Fruit fly (Drosophila melanogaster) whole organism, embryonic: Measurements from ENCODE around the gene CG18622.

Experiments
- Aef1 ChIP-seq: fragments of 200-800 bp; sonication (Bioruptor generic); IDR thresholded peaks from 3 replicates; pipeline ENCODE4 v1.3.6; 2022; ENCODE audit warnings: missing biosample characterization, missing genetic modification characterization
- Atf-2 ChIP-seq: fragments of 200-800 bp; sonication (Bioruptor generic); optimal IDR thresholded peaks from 2 replicates; lab custom pipeline; 2016; ENCODE audit warnings: missing biosample characterization, missing genetic modification characterization
- Awh ChIP-seq: fragments of 200-800 bp; sonication (Bioruptor generic); IDR thresholded peaks from 2 replicates; pipeline ENCODE4, ENCODE4 v1.3.6; 2022; ENCODE audit warnings: missing biosample characterization, missing genetic modification characterization
- CG10267 ChIP-seq: fragments of 200-800 bp; sonication (Bioruptor generic); optimal IDR thresholded peaks from 2 replicates; lab custom pipeline; 2018; ENCODE audit warnings: missing biosample characterization, mild to moderate bottlenecking, missing genetic modification characterization, moderate library complexity
- CG10366 ChIP-seq: fragments of 200-800 bp; sonication (Bioruptor generic); IDR thresholded peaks from 2 replicates; pipeline ENCODE4 v1.3.6; 2022; ENCODE audit warnings: missing biosample characterization, missing genetic modification characterization
- CG10565 ChIP-seq: fragments of 200-800 bp; sonication (Bioruptor generic); optimal IDR thresholded peaks from 3 replicates; lab custom pipeline; 2016; ENCODE audit warnings: missing biosample characterization, mild to moderate bottlenecking, missing genetic modification characterization
- CG11398 ChIP-seq: fragments of 200-800 bp; sonication (Bioruptor generic); optimal IDR thresholded peaks from 2 replicates; lab custom pipeline; 2016; ENCODE audit warnings: missing biosample characterization, missing genetic modification characterization
- CG11723 ChIP-seq: fragments of 200-800 bp; sonication (Bioruptor generic); optimal IDR thresholded peaks from 2 replicates; lab custom pipeline; 2017; ENCODE audit warnings: missing biosample characterization, mild to moderate bottlenecking, missing genetic modification characterization
- CG15011 ChIP-seq: fragments of 200-800 bp; sonication (Bioruptor generic); optimal IDR thresholded peaks from 3 replicates; lab custom pipeline; 2018; ENCODE audit warnings: missing biosample characterization, mild to moderate bottlenecking, missing genetic modification characterization
- CG1647 ChIP-seq: fragments of 200-800 bp; sonication (Bioruptor generic); optimal IDR thresholded peaks from 3 replicates; lab custom pipeline; 2016; ENCODE audit warnings: missing biosample characterization, missing genetic modification characterization
- CG1792 ChIP-seq: fragments of 200-800 bp; sonication (Bioruptor generic); optimal IDR thresholded peaks from 2 replicates; lab custom pipeline; 2016; ENCODE audit warnings: missing biosample characterization, missing genetic modification characterization
- CG18764 ChIP-seq: fragments of 200-800 bp; sonication (Bioruptor generic); optimal IDR thresholded peaks from 3 replicates; lab custom pipeline; 2016; ENCODE audit warnings: missing biosample characterization, missing genetic modification characterization
- CG2129 ChIP-seq: fragments of 200-800 bp; sonication (Bioruptor generic); IDR thresholded peaks from 2 replicates; pipeline ENCODE4 v1.3.6; 2022; ENCODE audit warnings: missing biosample characterization, missing genetic modification characterization; ENCODE audit not compliant: partially characterized antibody
- CG2678 ChIP-seq: fragments of 200-800 bp; sonication (Bioruptor generic); optimal IDR thresholded peaks from 3 replicates; lab custom pipeline; 2019; ENCODE audit warnings: missing biosample characterization, mild to moderate bottlenecking, missing genetic modification characterization, moderate library complexity
- CG31365 ChIP-seq: fragments of 200-800 bp; sonication (Bioruptor generic); optimal IDR thresholded peaks from 2 replicates; lab custom pipeline; 2018; ENCODE audit warnings: missing biosample characterization, mild to moderate bottlenecking, missing genetic modification characterization
- CG6654 ChIP-seq: fragments of 200-800 bp; sonication (Bioruptor generic); optimal IDR thresholded peaks from 2 replicates; lab custom pipeline; 2017; ENCODE audit warnings: missing biosample characterization, mild to moderate bottlenecking, missing genetic modification characterization
- CG7271 ChIP-seq: fragments of 200-800 bp; sonication (Bioruptor generic); optimal IDR thresholded peaks from 2 replicates; lab custom pipeline; 2018; ENCODE audit warnings: missing biosample characterization, mild to moderate bottlenecking, missing genetic modification characterization, moderate library complexity
- CG8089 ChIP-seq: fragments of 200-800 bp; sonication (Bioruptor generic); optimal IDR thresholded peaks from 3 replicates; lab custom pipeline; 2016; ENCODE audit warnings: missing biosample characterization, missing genetic modification characterization
- CG8359 ChIP-seq: fragments of 200-800 bp; sonication (Bioruptor generic); optimal IDR thresholded peaks from 2 replicates; lab custom pipeline; 2017; ENCODE audit warnings: missing biosample characterization, mild to moderate bottlenecking, missing genetic modification characterization, borderline replicate concordance
- E2f2 ChIP-seq: fragments of 200-800 bp; sonication (Bioruptor generic); IDR thresholded peaks from 2 replicates; pipeline ENCODE4 v1.3.6; 2022; ENCODE audit warnings: missing biosample characterization, missing genetic modification characterization
- HHEX ChIP-seq: fragments of 200-800 bp; sonication (Bioruptor generic); optimal IDR thresholded peaks from 3 replicates; lab custom pipeline; 2017; ENCODE audit warnings: missing biosample characterization, mild to moderate bottlenecking, missing genetic modification characterization, missing genetic modification reagents
- HmgD ChIP-seq: fragments of 200-800 bp; sonication (Bioruptor generic); optimal IDR thresholded peaks from 3 replicates; lab custom pipeline; 2016; ENCODE audit warnings: missing biosample characterization, missing genetic modification characterization
- HmgZ ChIP-seq: fragments of 200-800 bp; sonication (Bioruptor generic); optimal IDR thresholded peaks from 2 replicates; lab custom pipeline; 2018; ENCODE audit warnings: missing biosample characterization, mild to moderate bottlenecking, missing genetic modification characterization
- Hmr ChIP-seq: fragments of 200-800 bp; sonication (Bioruptor generic); optimal IDR thresholded peaks from 3 replicates; lab custom pipeline; 2017; ENCODE audit warnings: mild to moderate bottlenecking, missing biosample characterization, missing genetic modification reagents, missing genetic modification characterization
- Meics ChIP-seq: fragments of 200-800 bp; sonication (Bioruptor generic); optimal IDR thresholded peaks from 2 replicates; lab custom pipeline; 2017; ENCODE audit warnings: missing biosample characterization, mild to moderate bottlenecking, missing genetic modification characterization
- Mes4 ChIP-seq: fragments of 200-800 bp; sonication (Bioruptor generic); optimal IDR thresholded peaks from 2 replicates; lab custom pipeline; 2016; ENCODE audit warnings: missing biosample characterization, missing genetic modification characterization
- Pdp1 ChIP-seq, 2 experiments: fragments of 200-800 bp; sonication (Bioruptor generic); optimal IDR thresholded peaks; 3 replicates each; lab custom pipeline; 2016; ENCODE audit warnings: missing biosample characterization in 2 of 2, missing genetic modification characterization in 2 of 2, mild to moderate bottlenecking in 1 of 2, moderate library complexity in 1 of 2
- Sin3A ChIP-seq: fragments of >200 bp; optimal IDR thresholded peaks from 2 replicates; lab custom pipeline; 2018
- Sry-δ ChIP-seq: fragments of 200-800 bp; sonication (Bioruptor generic); optimal IDR thresholded peaks from 2 replicates; lab custom pipeline; 2016; ENCODE audit warnings: missing biosample characterization, missing genetic modification characterization
- Xrp1 ChIP-seq: fragments of 200-800 bp; sonication (Bioruptor generic); IDR thresholded peaks from 2 replicates; pipeline ENCODE4 v1.3.6; 2022; ENCODE audit warnings: missing biosample characterization, missing genetic modification characterization
- amos ChIP-seq: fragments of 200-800 bp; sonication (Bioruptor generic); IDR thresholded peaks from 2 replicates; pipeline ENCODE4 v1.3.6; 2022; ENCODE audit warnings: missing biosample characterization, missing genetic modification characterization; ENCODE audit not compliant: partially characterized antibody
- croc ChIP-seq: fragments of 200-800 bp; sonication (Bioruptor generic); conservative IDR thresholded peaks from 3 replicates; pipeline ENCODE4 v1.3.6; 2022; ENCODE audit warnings: missing biosample characterization, missing genetic modification characterization
- dan ChIP-seq: fragments of 200-800 bp; sonication (Bioruptor generic); IDR thresholded peaks from 2 replicates; pipeline ENCODE4 v1.3.6; 2022; ENCODE audit warnings: missing biosample characterization, missing genetic modification characterization
- dati ChIP-seq: fragments of 200-800 bp; sonication (Bioruptor generic); IDR thresholded peaks from 2 replicates; pipeline ENCODE4 v1.3.6; 2022; ENCODE audit warnings: missing biosample characterization, missing genetic modification characterization
- dimm ChIP-seq: fragments of 200-800 bp; sonication (Bioruptor generic); IDR thresholded peaks from 2 replicates; pipeline ENCODE4 v1.3.6; 2022; ENCODE audit warnings: missing biosample characterization, missing genetic modification characterization
- dysf ChIP-seq: fragments of 200-800 bp; sonication (Bioruptor generic); IDR thresholded peaks from 3 replicates; pipeline ENCODE4 v1.3.6; 2022; ENCODE audit warnings: missing biosample characterization, missing genetic modification characterization
- eyg ChIP-seq: fragments of 200-800 bp; sonication (Bioruptor generic); optimal IDR thresholded peaks from 3 replicates; lab custom pipeline; 2016; ENCODE audit warnings: missing biosample characterization, missing genetic modification characterization
- gem ChIP-seq: fragments of 200-800 bp; sonication (Bioruptor generic); optimal IDR thresholded peaks from 2 replicates; lab custom pipeline; 2019; ENCODE audit warnings: missing biosample characterization, mild to moderate bottlenecking, missing genetic modification characterization, moderate library complexity
- gsb-n ChIP-seq: fragments of 200-800 bp; sonication (Bioruptor generic); optimal IDR thresholded peaks from 3 replicates; lab custom pipeline; 2018; ENCODE audit warnings: missing biosample characterization, mild to moderate bottlenecking, missing genetic modification characterization
- her ChIP-seq: fragments of 200-800 bp; sonication (Bioruptor generic); optimal IDR thresholded peaks from 2 replicates; lab custom pipeline; 2016; ENCODE audit warnings: missing biosample characterization, missing genetic modification characterization
- ind ChIP-seq: fragments of 200-800 bp; sonication (Bioruptor generic); optimal IDR thresholded peaks from 3 replicates; lab custom pipeline; 2016; ENCODE audit warnings: missing biosample characterization, missing genetic modification characterization
- luna ChIP-seq: fragments of 200-800 bp; sonication (Bioruptor generic); optimal IDR thresholded peaks from 2 replicates; lab custom pipeline; 2016; ENCODE audit warnings: missing biosample characterization, missing genetic modification characterization
- nmo ChIP-seq: fragments of 200-800 bp; sonication (Bioruptor generic); optimal IDR thresholded peaks from 2 replicates; lab custom pipeline; 2018; ENCODE audit warnings: missing biosample characterization, mild to moderate bottlenecking, missing genetic modification characterization, moderate library complexity
- pan ChIP-seq, 4 experiments: fragments of >200 bp in 3 of 4; fragments of 200-800 bp in 1 of 4; sonication (Bioruptor generic) in 1 of 4; optimal IDR thresholded peaks in 3 of 4; IDR thresholded peaks in 1 of 4; 2 replicates each; pipeline versions ENCODE4 v1.3.6 to Lab custom; 2017 to 2022; ENCODE audit warnings: missing biosample characterization in 2 of 4, missing genetic modification characterization in 2 of 4, mixed read lengths in 1 of 4
- pzg ChIP-seq: fragments of 200-800 bp; sonication (Bioruptor generic); optimal IDR thresholded peaks from 3 replicates; lab custom pipeline; 2018; ENCODE audit warnings: missing biosample characterization, mild to moderate bottlenecking, missing genetic modification characterization, moderate library complexity
- sd ChIP-seq: fragments of 200-800 bp; sonication (Bioruptor generic); optimal IDR thresholded peaks from 3 replicates; lab custom pipeline; 2018; ENCODE audit warnings: missing biosample characterization, mild to moderate bottlenecking, missing genetic modification characterization, moderate library complexity
- sim ChIP-seq: fragments of 200-800 bp; sonication (Bioruptor generic); IDR thresholded peaks from 2 replicates; pipeline ENCODE4 v1.3.6; 2022; ENCODE audit warnings: missing biosample characterization, missing genetic modification characterization
- sug ChIP-seq: fragments of 200-800 bp; optimal IDR thresholded peaks from 2 replicates; lab custom pipeline; 2019; ENCODE audit warnings: missing biosample characterization, mild to moderate bottlenecking, missing genetic modification characterization, moderate library complexity

The CG18622 gene

dm6 chr3R:16969361-16970355, 17.9 kb downstream of the CG18622 start (continued):
- no peak for TF ChIP-seq CG2129 (GFP tag; lab: Robert Waterston, UW)
- TF ChIP-seq CG2678, result no peak
- TF ChIP-seq amos (GFP tag; lab: Robert Waterston, UW), result peak; percentile 31; the same call in 1 of the 2 replicates
- no peak for TF ChIP-seq Meics (GFP tag; lab: Kevin White, UChicago)
- TF ChIP-seq Hmr (GFP tag; lab: Kevin White, UChicago), result no peak
- no peak for TF ChIP-seq CG10565
- TF ChIP-seq HmgZ (tag; lab: Kevin White, UChicago), result peak; percentile 35
- TF ChIP-seq CG18764 (GFP tag; lab: Kevin White, UChicago), result peak; percentile 48
- no peak for TF ChIP-seq eyg (GFP tag; lab: Kevin White, UChicago)
- no peak for TF ChIP-seq pan (optimal IDR thresholded peaks at IDR 0.05; lab: Kevin White, UChicago)
- peak in 1 of 2 experiments; percentile 61 for TF ChIP-seq pan (GFP tag; optimal IDR thresholded peaks at IDR 0.05 in 1 of 2, IDR thresholded peaks at IDR 0.05 in 1 of 2)
- peak; percentile 80 for TF ChIP-seq Xrp1
- peak; percentile 32; the same call in 1 of the 3 replicates for TF ChIP-seq Aef1 (GFP tag; lab: Robert Waterston, UW)
- TF ChIP-seq Mes4, result no peak
- TF ChIP-seq Awh (GFP tag; lab: Robert Waterston, UW), result no peak
- peak in 1 of 2 experiments; percentile 25 for TF ChIP-seq Pdp1 (GFP tag; optimal IDR thresholded peaks at IDR 0.05; lab: Kevin White, UChicago)
- no peak for TF ChIP-seq Sin3A
- TF ChIP-seq CG11398, result no peak
- peak; percentile 54 for TF ChIP-seq gsb-n (tag; lab: Kevin White, UChicago)
- no peak for TF ChIP-seq CG8089
- peak; percentile 84 for TF ChIP-seq gem
- TF ChIP-seq dimm, result no peak
- TF ChIP-seq sd (tag; lab: Kevin White, UChicago), result peak; percentile 67
- peak; percentile 60 for TF ChIP-seq CG10366
- TF ChIP-seq Sry-δ (GFP tag; lab: Kevin White, UChicago), result no peak
- TF ChIP-seq CG8359 (GFP tag; lab: Kevin White, UChicago), result peak; percentile 11
- TF ChIP-seq nmo, result peak; percentile 75
- peak; percentile 91 for TF ChIP-seq E2f2 (GFP tag; lab: Robert Waterston, UW)
- no peak for TF ChIP-seq dan (GFP tag; lab: Robert Waterston, UW)
- no peak for TF ChIP-seq CG1792 (GFP tag; lab: Kevin White, UChicago)
- TF ChIP-seq CG31365 (tag; lab: Kevin White, UChicago), result peak; percentile 13
- TF ChIP-seq sim, result no peak
- TF ChIP-seq croc (GFP tag; lab: Robert Waterston, UW), result peak; percentile 36; the same call in 1 of the 3 replicates
- no peak for TF ChIP-seq CG7271 (tag; lab: Kevin White, UChicago)
- no peak for TF ChIP-seq CG1647
- peak; percentile 38 for TF ChIP-seq pzg (GFP tag; lab: Kevin White, UChicago)
- peak; percentile 68 for TF ChIP-seq CG10267 (tag; lab: Kevin White, UChicago)
- no peak for TF ChIP-seq HHEX (GFP tag; lab: Kevin White, UChicago)
- peak; percentile 42 for TF ChIP-seq CG6654 (GFP tag; lab: Kevin White, UChicago)
- TF ChIP-seq CG15011, result peak; percentile 16
- TF ChIP-seq dati (GFP tag; lab: Robert Waterston, UW), result no peak
- TF ChIP-seq luna (GFP tag; lab: Kevin White, UChicago), result no peak
- no peak for TF ChIP-seq HmgD
- TF ChIP-seq ind, result peak; percentile 54
- no peak for TF ChIP-seq her (GFP tag; lab: Kevin White, UChicago)
- no peak for TF ChIP-seq CG11723
- TF ChIP-seq dysf (GFP tag; lab: Robert Waterston, UW), result peak; percentile 71
- no peak for TF ChIP-seq sug (tag; lab: Kevin White, UChicago)
- no peak for TF ChIP-seq Atf-2 (GFP tag; lab: Kevin White, UChicago)
